Worm (Caenorhabditis elegans): ENCODE results near the gene F28H7.3.
A peak's percentile ranks its signal among the peaks of the same experiment; 100 is the strongest.

The F28H7.3 gene

DNA sequence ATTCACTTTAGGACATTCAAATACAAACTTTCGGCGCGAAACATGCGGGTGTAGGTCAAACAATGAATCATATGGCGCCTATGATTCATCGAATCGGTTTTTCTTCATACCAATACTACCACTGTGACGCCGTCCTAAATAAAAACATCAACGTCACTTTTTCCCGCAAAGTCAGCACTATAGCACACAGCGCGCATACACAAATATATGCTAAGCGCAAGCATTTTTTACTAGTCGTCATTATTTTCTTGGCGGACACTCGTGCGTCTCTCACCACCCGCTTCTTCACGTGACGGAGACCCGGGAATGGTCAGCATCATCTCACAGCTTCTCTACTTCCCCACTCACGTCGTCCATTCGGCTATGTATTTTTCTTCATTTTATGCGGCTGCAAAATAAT lies 27.4 kb downstream of the F28H7.3 start:
- TF ChIP-seq nfya-1 (tag; optimal IDR thresholded peaks at IDR 0.05; ENCODE audit: insufficient read depth), result peak; percentile 28
- TF ChIP-seq pha-4 (tag; optimal IDR thresholded peaks at IDR 0.05), result peak; percentile 48
- TF ChIP-seq elt-3 (tag; optimal IDR thresholded peaks at IDR 0.05), result no peak
- TF ChIP-seq lin-39 (tag; optimal IDR thresholded peaks at IDR 0.05), result peak; percentile 42
- no peak for TF ChIP-seq lsy-12 (tag; optimal IDR thresholded peaks at IDR 0.05)

ce11 chrV:10722595-10722994 lies 28.0 kb downstream of the F28H7.3 start:
- TF ChIP-seq hmg-11 (tag; optimal IDR thresholded peaks at IDR 0.05) (peak; percentile 5), mdl-1 (tag; optimal IDR thresholded peaks at IDR 0.05) (no peak), nhr-77 (tag; optimal IDR thresholded peaks at IDR 0.05) (no peak), nhr-25 (tag; optimal IDR thresholded peaks at IDR 0.05) (peak; percentile 51), pha-4 (tag; optimal IDR thresholded peaks at IDR 0.05) (peak; percentile 70), unc-62 (GFP tag; optimal IDR thresholded peaks at IDR 0.05) (no peak), nhr-76 (tag; optimal IDR thresholded peaks at IDR 0.05) (no peak), ztf-11 (tag; optimal IDR thresholded peaks at IDR 0.05) (no peak), lin-15B (tag; optimal IDR thresholded peaks at IDR 0.05) (no peak), nhr-43 (tag; optimal IDR thresholded peaks at IDR 0.05; ENCODE audit: poor library complexity, severe bottlenecking) (peak; percentile 70)

DNA sequence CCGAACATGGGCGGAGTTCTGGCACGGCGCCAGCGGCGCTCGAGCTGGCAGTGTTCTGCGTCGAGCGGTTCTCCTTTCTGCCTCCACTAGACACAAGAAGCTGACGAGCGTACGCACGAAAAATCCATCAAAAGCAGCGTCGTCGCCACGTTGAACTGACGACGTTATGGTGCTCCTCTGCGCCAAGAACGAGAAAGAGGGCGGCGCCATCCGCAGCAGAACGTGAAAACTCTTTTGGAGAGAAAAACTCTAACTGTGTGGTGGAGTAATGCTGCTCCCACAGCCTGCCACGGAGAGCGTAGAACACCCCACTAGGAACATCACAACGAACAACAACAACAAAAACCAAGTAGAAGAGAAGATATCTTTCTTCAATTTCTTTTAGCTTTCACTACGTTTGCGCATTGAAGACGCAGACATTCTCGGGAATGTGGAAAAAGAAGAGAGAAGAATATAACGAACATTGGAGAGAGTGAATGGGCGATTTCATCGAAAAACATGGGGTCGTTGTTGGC lies 28.6 kb downstream of the F28H7.3 start:
- TF ChIP-seq lin-39 (tag; optimal IDR thresholded peaks at IDR 0.05) (peak; percentile 90), ceh-82 (tag; optimal IDR thresholded peaks at IDR 0.05) (no peak), nhr-23 (tag; optimal IDR thresholded peaks at IDR 0.05) (peak; percentile 73), ama-1 (optimal IDR thresholded peaks at IDR 0.05) (peak; percentile 66), mdl-1 (tag; optimal IDR thresholded peaks at IDR 0.05) (peak; percentile 27), ztf-11 (tag; optimal IDR thresholded peaks at IDR 0.05) (no peak), nhr-43 (tag; optimal IDR thresholded peaks at IDR 0.05; ENCODE audit: poor library complexity, severe bottlenecking) (peak; percentile 11), nfya-1 (tag; optimal IDR thresholded peaks at IDR 0.05; ENCODE audit: insufficient read depth) (peak; percentile 37), ztf-4 (tag; optimal IDR thresholded peaks at IDR 0.05) (no peak), egl-5 (tag; optimal IDR thresholded peaks at IDR 0.05) (peak; percentile 71)

DNA sequence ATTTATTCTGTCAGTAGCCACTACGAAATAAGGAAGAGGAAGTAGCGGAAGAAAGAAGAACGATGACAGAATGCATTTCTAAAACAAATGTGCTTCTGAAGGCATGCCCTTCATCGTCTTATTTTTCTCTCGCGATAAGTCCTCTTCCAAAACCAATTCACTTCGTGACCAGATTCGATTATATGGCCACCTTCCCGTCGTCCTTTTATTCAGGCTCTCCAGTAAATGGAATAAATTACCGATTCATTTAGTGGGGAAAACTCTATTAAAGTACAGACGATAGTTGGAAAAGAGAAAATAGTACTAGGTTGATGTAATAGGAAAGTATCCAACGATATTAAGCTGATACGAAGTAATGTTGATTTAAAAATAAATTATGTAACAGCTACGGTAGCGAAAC lies 29.3 kb downstream of the F28H7.3 start:
- TF ChIP-seq nhr-67 (tag; optimal IDR thresholded peaks at IDR 0.05) (no peak), nhr-12 (tag; optimal IDR thresholded peaks at IDR 0.05) (no peak), egl-27 (tag; optimal IDR thresholded peaks at IDR 0.05) (no peak)

DNA sequence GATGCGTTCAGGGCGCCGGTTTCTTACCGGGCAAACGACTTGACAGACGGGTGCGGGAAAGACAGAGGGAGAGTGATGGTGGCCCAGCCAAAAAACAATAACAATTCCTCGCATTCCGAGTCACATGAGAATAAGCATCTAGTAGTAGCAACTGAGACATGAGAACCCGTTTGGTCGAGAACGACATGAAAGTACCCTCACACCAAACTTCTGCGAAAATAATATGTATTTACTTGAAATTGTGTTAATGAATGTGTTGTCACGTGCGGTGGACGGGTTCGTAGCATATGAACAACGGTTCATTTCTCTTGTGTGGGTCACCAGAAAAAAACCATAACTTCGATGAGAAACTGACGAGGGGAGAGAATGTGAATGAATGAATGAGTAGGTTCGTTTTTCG lies 29.7 kb downstream of the F28H7.3 start:
- TF ChIP-seq mdl-1 (tag; optimal IDR thresholded peaks at IDR 0.05) (no peak), egl-5 (tag; optimal IDR thresholded peaks at IDR 0.05) (peak; percentile 73), snpc-4 (tag; optimal IDR thresholded peaks at IDR 0.05) (no peak), unc-62 (GFP tag; optimal IDR thresholded peaks at IDR 0.05) (no peak), mml-1 (tag; optimal IDR thresholded peaks at IDR 0.05) (no peak), nhr-25 (tag; optimal IDR thresholded peaks at IDR 0.05) (peak; percentile 31), unc-39 (tag; optimal IDR thresholded peaks at IDR 0.05) (no peak), nfya-1 (tag; optimal IDR thresholded peaks at IDR 0.05; ENCODE audit: insufficient read depth) (peak; percentile 1), tbx-2 (tag; optimal IDR thresholded peaks at IDR 0.05) (no peak)

- no peak for TF ChIP-seq snpc-4 (tag; optimal IDR thresholded peaks at IDR 0.05)
- peak; percentile 24 for TF ChIP-seq elt-2 (tag; optimal IDR thresholded peaks at IDR 0.05)
- peak; percentile 4 for TF ChIP-seq nhr-43 (tag; optimal IDR thresholded peaks at IDR 0.05; ENCODE audit: poor library complexity, severe bottlenecking)
- TF ChIP-seq jun-1 (tag; optimal IDR thresholded peaks at IDR 0.05), result peak; percentile 5
- peak; percentile 49 for TF ChIP-seq lin-39 (tag; optimal IDR thresholded peaks at IDR 0.05)
- TF ChIP-seq nfya-1 (tag; optimal IDR thresholded peaks at IDR 0.05; ENCODE audit: insufficient read depth), result no peak
- TF ChIP-seq fkh-10 (GFP tag; optimal IDR thresholded peaks at IDR 0.05), result no peak
- TF ChIP-seq lsy-12 (tag; optimal IDR thresholded peaks at IDR 0.05), result no peak
Observed at ce11 chrV:10720303-10720847, 30.2 kb downstream of the F28H7.3 start.

- TF ChIP-seq snpc-4 (tag; optimal IDR thresholded peaks at IDR 0.05) (peak; percentile 18), mdl-1 (tag; optimal IDR thresholded peaks at IDR 0.05) (peak; percentile 53), unc-62 (GFP tag; optimal IDR thresholded peaks at IDR 0.05) (peak; percentile 8), ama-1 (optimal IDR thresholded peaks at IDR 0.05) (no peak), pqm-1 (tag; optimal IDR thresholded peaks at IDR 0.05) (peak; percentile 40), zag-1 (tag; optimal IDR thresholded peaks at IDR 0.05) (no peak), ztf-4 (tag; optimal IDR thresholded peaks at IDR 0.05) (no peak), lin-15B (tag; optimal IDR thresholded peaks at IDR 0.05) (no peak), nhr-23 (tag; optimal IDR thresholded peaks at IDR 0.05) (peak; percentile 83), eor-1 (tag; optimal IDR thresholded peaks at IDR 0.05) (no peak), nhr-77 (tag; optimal IDR thresholded peaks at IDR 0.05) (no peak), fos-1 (tag; optimal IDR thresholded peaks at IDR 0.05) (no peak), fkh-10 (GFP tag; optimal IDR thresholded peaks at IDR 0.05) (no peak), sea-2 (GFP tag; optimal IDR thresholded peaks at IDR 0.05) (no peak), ceh-9 (tag; optimal IDR thresholded peaks at IDR 0.05) (no peak), nhr-25 (tag; optimal IDR thresholded peaks at IDR 0.05) (peak; percentile 80), elt-1 (tag; optimal IDR thresholded peaks at IDR 0.05) (no peak), egl-5 (tag; optimal IDR thresholded peaks at IDR 0.05) (peak; percentile 58), tbx-2 (tag; optimal IDR thresholded peaks at IDR 0.05) (no peak), nhr-237 (tag; optimal IDR thresholded peaks at IDR 0.05) (no peak), hmg-11 (tag; optimal IDR thresholded peaks at IDR 0.05) (no peak), ztf-11 (tag; optimal IDR thresholded peaks at IDR 0.05) (no peak), nhr-67 (tag; optimal IDR thresholded peaks at IDR 0.05) (no peak), egl-27 (tag; optimal IDR thresholded peaks at IDR 0.05) (no peak)
Observed at ce11 chrV:10719833-10720170, 30.8 kb downstream of the F28H7.3 start.

All from whole organism, L3 larva.